Fruit fly (Drosophila melanogaster): ENCODE data around the gene 4E-T.

The 4E-T gene

DNA sequence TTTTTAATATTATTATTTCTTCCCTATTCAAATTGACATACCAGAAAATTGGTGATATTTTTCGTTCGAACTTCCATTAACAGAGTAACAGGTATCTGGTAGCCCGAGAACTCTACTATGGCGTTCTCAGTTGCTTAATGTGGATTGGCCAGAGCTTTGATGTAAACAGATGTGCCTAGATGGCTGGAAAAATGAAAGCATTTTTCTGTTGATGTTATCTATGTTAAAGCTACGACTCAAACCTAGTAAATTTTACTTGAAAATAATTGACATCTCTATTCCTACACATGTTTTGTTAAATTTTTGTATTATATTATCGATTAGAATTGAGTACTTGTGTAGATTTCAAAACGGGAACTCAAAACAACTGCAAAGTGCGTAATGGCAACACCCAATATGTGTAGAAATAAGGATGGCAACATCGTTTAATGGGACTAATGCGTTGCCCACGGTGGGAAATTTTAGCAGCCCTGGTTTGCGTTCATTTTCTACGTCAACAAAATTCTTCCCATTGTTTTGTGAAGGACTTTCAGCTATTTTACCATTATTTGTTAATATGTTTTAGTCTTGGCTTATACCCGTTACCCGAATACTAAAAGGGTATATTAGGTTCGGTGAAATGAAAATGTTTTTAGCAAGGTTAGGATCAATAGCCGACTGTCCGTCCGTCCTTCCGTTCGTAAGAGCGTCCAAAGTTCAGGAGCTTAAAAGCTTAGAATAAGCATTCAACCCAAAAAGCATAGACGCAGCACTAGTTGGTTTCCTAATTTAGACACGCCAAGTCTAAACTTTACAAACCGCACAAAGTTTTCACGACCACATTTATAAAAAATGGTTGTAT is 21.7 kb upstream of the 4E-T start (continued):
- TF ChIP-seq CG34406 (GFP tag; optimal IDR thresholded peaks at IDR 0.05), result no peak
- TF ChIP-seq Blimp-1 (GFP tag; optimal IDR thresholded peaks at IDR 0.05), result no peak
- TF ChIP-seq Ets96B (tag; optimal IDR thresholded peaks at IDR 0.05), result no peak
- no peak for TF ChIP-seq CG10669 (GFP tag; optimal IDR thresholded peaks at IDR 0.05)
- peak; percentile 70 for TF ChIP-seq Eip78C (GFP tag)
- TF ChIP-seq svp (GFP tag), result peak; percentile 46
- TF ChIP-seq Hr38 (GFP tag; optimal IDR thresholded peaks at IDR 0.05), result no peak

DNA sequence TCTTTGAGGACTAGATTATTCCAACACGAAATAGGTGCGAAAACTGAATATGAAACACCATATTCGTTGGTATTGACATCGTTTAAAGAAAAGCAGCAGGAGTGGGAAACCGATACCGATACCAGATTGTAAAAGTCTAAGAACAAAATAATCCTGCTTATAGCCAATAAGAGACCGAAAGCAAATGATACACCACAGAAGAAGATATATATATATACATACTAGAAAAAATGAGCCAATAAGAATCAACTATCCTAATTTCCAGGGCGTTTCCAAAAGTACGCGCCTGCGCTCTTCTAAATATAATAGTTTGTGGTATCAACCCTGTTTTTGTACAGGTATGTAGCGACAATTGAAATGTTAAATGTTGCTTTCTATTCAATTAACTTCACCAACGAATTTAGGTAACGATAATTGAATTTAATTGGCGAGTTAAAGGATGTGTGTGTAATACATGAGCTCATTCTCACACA is 20.3 kb upstream of the 4E-T start, which contains the start of gene fuss:
Gene fuss (minus strand): TSS at position 51 of the 473 bp plus-strand sequence.
- TF ChIP-seq cyc (GFP tag; optimal IDR thresholded peaks at IDR 0.05) (no peak), dsx (GFP tag; optimal IDR thresholded peaks at IDR 0.05; ENCODE audit: poor library complexity, severe bottlenecking) (no peak), CG6808 (GFP tag; optimal IDR thresholded peaks at IDR 0.05) (no peak), eg (GFP tag; IDR thresholded peaks at IDR 0.05) (no peak), CG34406 (GFP tag; optimal IDR thresholded peaks at IDR 0.05) (no peak), net (GFP tag; optimal IDR thresholded peaks at IDR 0.05) (no peak), Eip75B (GFP tag; optimal IDR thresholded peaks at IDR 0.05) (no peak), CG8119 (GFP tag; IDR thresholded peaks at IDR 0.05) (no peak)

DNA sequence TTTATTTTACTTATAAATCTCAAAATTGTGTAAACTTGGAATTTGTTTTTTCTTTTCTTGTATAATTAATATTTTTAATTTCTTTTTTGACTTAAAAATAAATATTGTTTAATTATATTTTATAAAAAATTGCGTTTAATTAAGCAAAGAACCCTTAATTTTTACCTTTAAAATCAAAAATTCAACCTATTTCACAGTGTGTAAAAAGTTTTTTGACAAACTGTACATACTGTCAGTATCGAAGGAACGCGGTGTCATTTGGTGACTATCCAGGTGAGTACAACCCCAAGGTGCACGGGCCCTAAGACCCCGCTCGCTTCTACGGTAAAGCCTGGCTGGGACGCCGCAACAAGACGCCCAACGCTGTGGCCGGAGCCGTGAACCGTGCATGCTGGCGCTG is 18.4 kb upstream of the 4E-T start:
- TF ChIP-seq lz (GFP tag; optimal IDR thresholded peaks at IDR 0.05) (no peak), Ets21C (GFP tag; optimal IDR thresholded peaks at IDR 0.05) (no peak), CG31627 (GFP tag; optimal IDR thresholded peaks at IDR 0.05) (no peak), Smox (GFP tag; optimal IDR thresholded peaks at IDR 0.05) (no peak)

DNA sequence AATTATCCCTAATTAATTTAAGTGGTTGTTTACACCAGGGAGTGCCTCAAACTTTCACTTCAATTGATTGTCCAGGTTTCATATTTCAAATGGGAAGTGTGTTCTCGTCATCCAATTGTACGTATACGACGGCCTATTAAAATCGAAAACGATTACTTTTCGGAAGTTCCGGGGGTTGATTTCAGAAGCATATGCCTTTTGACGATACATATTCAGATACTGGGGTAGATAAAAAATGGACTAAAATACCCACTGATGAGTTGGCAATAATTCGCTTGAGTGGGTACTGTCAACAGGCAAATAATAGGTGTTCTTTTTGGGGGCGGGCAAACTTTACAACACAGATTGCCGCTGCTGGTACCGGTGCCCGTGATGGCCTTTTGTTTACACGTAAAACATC is 16.4 kb upstream of the 4E-T start:
- TF ChIP-seq CG6163 (GFP tag; IDR thresholded peaks at IDR 0.05) (no peak), Hr38 (GFP tag; optimal IDR thresholded peaks at IDR 0.05) (no peak), spab (GFP tag; optimal IDR thresholded peaks at IDR 0.05) (no peak), salr (GFP tag; optimal IDR thresholded peaks at IDR 0.05) (no peak), dac (GFP tag; optimal IDR thresholded peaks at IDR 0.05) (no peak), CG8319 (GFP tag; optimal IDR thresholded peaks at IDR 0.05) (no peak), CG34406 (GFP tag; optimal IDR thresholded peaks at IDR 0.05) (no peak), CG6808 (GFP tag; optimal IDR thresholded peaks at IDR 0.05) (no peak), CG8119 (GFP tag; IDR thresholded peaks at IDR 0.05) (no peak), CG6276 (GFP tag; optimal IDR thresholded peaks at IDR 0.05) (no peak), Gug (GFP tag; IDR thresholded peaks at IDR 0.05) (no peak)

DNA sequence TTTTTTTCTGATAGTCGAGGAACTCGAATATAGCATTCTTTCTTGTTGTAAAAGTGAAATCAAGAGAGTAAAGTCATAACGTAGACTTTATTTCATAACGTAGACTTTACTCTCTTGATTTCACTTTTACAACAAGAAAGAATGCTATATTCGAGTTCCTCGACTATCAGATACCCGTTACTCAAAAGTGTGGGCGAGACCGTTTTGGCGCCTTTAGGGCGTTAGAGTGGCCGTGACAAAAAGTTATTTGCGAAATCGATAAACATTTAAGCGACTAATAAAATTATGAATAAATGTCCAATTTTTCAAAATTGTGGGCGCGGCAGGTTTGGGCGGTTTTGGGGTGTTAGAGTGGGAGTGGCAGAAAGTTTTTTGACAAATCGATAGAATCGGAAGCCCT is 12.9 kb upstream of the 4E-T start:
- TF ChIP-seq CG10669 (GFP tag; optimal IDR thresholded peaks at IDR 0.05), result no peak
- no peak for TF ChIP-seq CG6163 (GFP tag; IDR thresholded peaks at IDR 0.05)
- no peak for TF ChIP-seq lz (GFP tag; optimal IDR thresholded peaks at IDR 0.05)
- no peak for TF ChIP-seq CG32006 (GFP tag; optimal IDR thresholded peaks at IDR 0.05)
- TF ChIP-seq esn (GFP tag; optimal IDR thresholded peaks at IDR 0.05), result no peak
- no peak for TF ChIP-seq CG8119 (GFP tag; IDR thresholded peaks at IDR 0.05)
- no peak for TF ChIP-seq Sox102F (GFP tag; optimal IDR thresholded peaks at IDR 0.05)
- no peak for TF ChIP-seq Eip78C (GFP tag)
- no peak for TF ChIP-seq cyc (GFP tag; optimal IDR thresholded peaks at IDR 0.05)
- TF ChIP-seq svp (GFP tag), result no peak
- no peak for TF ChIP-seq Met (GFP tag; optimal IDR thresholded peaks at IDR 0.05)
- TF ChIP-seq Sox14 (GFP tag; optimal IDR thresholded peaks at IDR 0.05), result no peak
- TF ChIP-seq vri (GFP tag; optimal IDR thresholded peaks at IDR 0.05), result no peak
- no peak for TF ChIP-seq CG15336 (GFP tag; IDR thresholded peaks at IDR 0.05)
- no peak for TF ChIP-seq Sox15 (GFP tag; optimal IDR thresholded peaks at IDR 0.05)
- TF ChIP-seq Hr39 (GFP tag; optimal IDR thresholded peaks at IDR 0.05), result no peak
- no peak for TF ChIP-seq Eip75B (GFP tag; optimal IDR thresholded peaks at IDR 0.05)
- no peak for TF ChIP-seq fd85E (GFP tag; optimal IDR thresholded peaks at IDR 0.05)
- no peak for TF ChIP-seq Gug (GFP tag; IDR thresholded peaks at IDR 0.05)
- no peak for TF ChIP-seq OdsH (GFP tag; optimal IDR thresholded peaks at IDR 0.05)
